Worm (Caenorhabditis elegans): Measurements from ENCODE around the gene H12I13.6.

DNA sequence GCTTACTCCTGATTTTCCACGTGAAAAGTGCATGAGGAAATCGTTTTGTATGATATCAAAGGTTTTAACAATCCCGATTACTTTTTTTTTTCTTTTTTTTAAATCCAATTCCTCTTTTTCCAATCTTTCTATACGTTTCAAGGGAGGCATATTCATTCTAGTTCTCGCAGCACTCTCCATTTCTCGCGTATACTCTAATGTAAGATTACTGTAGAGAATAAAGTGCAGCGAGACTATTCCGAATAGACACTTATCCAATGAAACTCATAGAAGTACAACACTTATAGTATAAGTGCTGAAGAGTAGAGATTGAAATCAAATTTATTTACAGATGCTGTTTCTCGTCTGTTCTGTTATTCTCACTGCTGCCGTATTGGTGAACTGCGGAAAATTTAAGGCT is at the start of gene H12I13.6:
- no peak for TF ChIP-seq mdl-1 (tag; optimal IDR thresholded peaks at IDR 0.05)
- no peak for TF ChIP-seq ceh-82 (tag; optimal IDR thresholded peaks at IDR 0.05)
- no peak for TF ChIP-seq aly-2 (tag; optimal IDR thresholded peaks at IDR 0.05)
- TF ChIP-seq R02D3.7 (tag; optimal IDR thresholded peaks at IDR 0.05), result no peak
- no peak for TF ChIP-seq egl-5 (tag; optimal IDR thresholded peaks at IDR 0.05)
- TF ChIP-seq nhr-23 (tag; optimal IDR thresholded peaks at IDR 0.05), result no peak
- no peak for TF ChIP-seq nfya-1 (tag; optimal IDR thresholded peaks at IDR 0.05; ENCODE audit: insufficient read depth)
- no peak for TF ChIP-seq nhr-12 (tag; optimal IDR thresholded peaks at IDR 0.05)
- no peak for TF ChIP-seq ama-1 (optimal IDR thresholded peaks at IDR 0.05)
